Fruit fly (Drosophila melanogaster) whole organism, prepupa: Measurements from ENCODE around the gene CG32121.
A peak's percentile ranks its signal among the peaks of the same experiment; 100 is the strongest.

ENCODE experiments used
- Blimp-1 ChIP-seq: fragments of 200-800 bp; sonication (Bioruptor generic); optimal IDR thresholded peaks from 3 replicates; lab custom pipeline; 2017; ENCODE audit warnings: missing biosample characterization, missing genetic modification characterization, mild to moderate bottlenecking, moderate library complexity, missing genetic modification reagents
- CG10631 ChIP-seq: fragments of 200-800 bp; sonication (Bioruptor generic); optimal IDR thresholded peaks from 2 replicates; lab custom pipeline; 2016; ENCODE audit warnings: missing biosample characterization, missing genetic modification characterization
- CG10669 ChIP-seq: fragments of 200-800 bp; sonication (Bioruptor generic); optimal IDR thresholded peaks from 3 replicates; lab custom pipeline; 2018; ENCODE audit warnings: missing biosample characterization, mild to moderate bottlenecking, missing genetic modification characterization, moderate library complexity
- CG11762 ChIP-seq: fragments of 200-800 bp; sonication (Bioruptor generic); optimal IDR thresholded peaks from 3 replicates; lab custom pipeline; 2016; ENCODE audit warnings: missing biosample characterization, missing genetic modification characterization; ENCODE audit not compliant: insufficient read depth
- CG11902 ChIP-seq: fragments of 200-800 bp; sonication (Bioruptor generic); optimal IDR thresholded peaks from 3 replicates; lab custom pipeline; 2016; ENCODE audit warnings: missing biosample characterization, missing genetic modification characterization
- CG15336 ChIP-seq: fragments of 200-800 bp; sonication (Bioruptor generic); IDR thresholded peaks from 2 replicates; pipeline ENCODE4 v1.3.6; 2022; ENCODE audit warnings: missing biosample characterization, missing genetic modification characterization
- CG1621 ChIP-seq: fragments of 200-800 bp; sonication (Bioruptor generic); optimal IDR thresholded peaks from 3 replicates; lab custom pipeline; 2018; ENCODE audit warnings: missing biosample characterization, mild to moderate bottlenecking, missing genetic modification characterization
- CG16779 ChIP-seq: fragments of 200-800 bp; sonication (Bioruptor generic); optimal IDR thresholded peaks from 3 replicates; lab custom pipeline; 2017; ENCODE audit warnings: missing biosample characterization, mild to moderate bottlenecking, missing genetic modification characterization
- CG3032 ChIP-seq: fragments of 200-800 bp; optimal IDR thresholded peaks from 2 replicates; lab custom pipeline; 2019; ENCODE audit warnings: missing biosample characterization, mild to moderate bottlenecking, missing genetic modification characterization, moderate library complexity
- CG31627 ChIP-seq: fragments of 200-800 bp; sonication (Bioruptor generic); optimal IDR thresholded peaks from 3 replicates; lab custom pipeline; 2016; ENCODE audit warnings: missing biosample characterization, missing genetic modification characterization
- CG32006 ChIP-seq: fragments of 200-800 bp; sonication (Bioruptor generic); optimal IDR thresholded peaks from 3 replicates; lab custom pipeline; 2017; ENCODE audit warnings: missing biosample characterization, mild to moderate bottlenecking, missing genetic modification characterization
- CG34406 ChIP-seq: fragments of 200-800 bp; sonication (Bioruptor generic); optimal IDR thresholded peaks from 3 replicates; lab custom pipeline; 2016; ENCODE audit warnings: missing biosample characterization, missing genetic modification characterization
- CG3919 ChIP-seq: fragments of 200-800 bp; sonication (Bioruptor generic); optimal IDR thresholded peaks from 3 replicates; lab custom pipeline; 2016; ENCODE audit warnings: missing biosample characterization, missing genetic modification characterization
- CG4318 ChIP-seq: fragments of 200-800 bp; sonication (Bioruptor generic); optimal IDR thresholded peaks from 3 replicates; lab custom pipeline; 2017; ENCODE audit warnings: missing biosample characterization, mild to moderate bottlenecking, missing genetic modification characterization
- CG6163 ChIP-seq: fragments of 200-800 bp; sonication (Bioruptor generic); IDR thresholded peaks from 3 replicates; pipeline ENCODE4 v1.3.6; 2022; ENCODE audit warnings: missing biosample characterization, missing genetic modification characterization
- CG6276 ChIP-seq: fragments of 200-800 bp; sonication (Bioruptor generic); optimal IDR thresholded peaks from 2 replicates; lab custom pipeline; 2017; ENCODE audit warnings: missing biosample characterization, mild to moderate bottlenecking, missing genetic modification characterization
- CG6792 ChIP-seq: fragments of 200-800 bp; sonication (Bioruptor generic); optimal IDR thresholded peaks from 3 replicates; lab custom pipeline; 2016; ENCODE audit warnings: missing biosample characterization, missing genetic modification characterization
- CG6808 ChIP-seq: fragments of 200-800 bp; sonication (Bioruptor generic); optimal IDR thresholded peaks from 3 replicates; lab custom pipeline; 2017; ENCODE audit warnings: missing biosample characterization, missing genetic modification characterization, mild to moderate bottlenecking, moderate library complexity, missing genetic modification reagents
- CG6854 ChIP-seq: fragments of 200-800 bp; sonication (Bioruptor generic); optimal IDR thresholded peaks from 2 replicates; lab custom pipeline; 2017; ENCODE audit warnings: missing biosample characterization, mild to moderate bottlenecking, missing genetic modification characterization
- CG7368 ChIP-seq: fragments of 200-800 bp; sonication (Bioruptor generic); optimal IDR thresholded peaks from 3 replicates; lab custom pipeline; 2016; ENCODE audit warnings: missing biosample characterization, missing genetic modification characterization
- CG8119 ChIP-seq: fragments of 200-800 bp; sonication (Bioruptor generic); IDR thresholded peaks from 3 replicates; pipeline ENCODE4 v1.3.6; 2022; ENCODE audit warnings: missing biosample characterization, missing genetic modification characterization
- CG8319 ChIP-seq: fragments of 200-800 bp; sonication (Bioruptor generic); optimal IDR thresholded peaks from 3 replicates; lab custom pipeline; 2016; ENCODE audit warnings: missing biosample characterization, missing genetic modification characterization
- CG8632 ChIP-seq: fragments of 200-800 bp; sonication (Bioruptor generic); optimal IDR thresholded peaks from 3 replicates; lab custom pipeline; 2016; ENCODE audit warnings: missing biosample characterization, missing genetic modification characterization
- CG9139 ChIP-seq: fragments of 200-800 bp; sonication (Bioruptor generic); optimal IDR thresholded peaks from 3 replicates; lab custom pipeline; 2017; ENCODE audit warnings: missing biosample characterization, mild to moderate bottlenecking, missing genetic modification characterization
- Eip75B ChIP-seq: fragments of 200-800 bp; sonication (Bioruptor generic); optimal IDR thresholded peaks from 3 replicates; lab custom pipeline; 2016; ENCODE audit warnings: missing biosample characterization, missing genetic modification characterization
- Eip78C ChIP-seq: fragments of 200-800 bp; sonication (Bioruptor generic); peaks from one replicate; lab custom pipeline; 2016; ENCODE audit warnings: missing biosample characterization, missing genetic modification characterization
- Eip93F ChIP-seq: fragments of 200-800 bp; sonication (Bioruptor generic); optimal IDR thresholded peaks from 2 replicates; lab custom pipeline; 2016; ENCODE audit warnings: missing biosample characterization, mild to moderate bottlenecking, missing genetic modification characterization
- Ets96B ChIP-seq: fragments of 200-800 bp; optimal IDR thresholded peaks from 2 replicates; lab custom pipeline; 2019; ENCODE audit warnings: missing biosample characterization, mild to moderate bottlenecking, missing genetic modification characterization, moderate library complexity
- Gug ChIP-seq: fragments of 200-800 bp; sonication (Bioruptor generic); IDR thresholded peaks from 2 replicates; pipeline ENCODE4 v1.3.6; 2022; ENCODE audit warnings: missing biosample characterization, missing genetic modification characterization
- Hr38 ChIP-seq: sonication (Bioruptor generic); optimal IDR thresholded peaks from 2 replicates; lab custom pipeline; 2016; ENCODE audit warnings: missing biosample characterization, missing genetic modification characterization
- Hr39 ChIP-seq: fragments of 200-800 bp; sonication (Bioruptor generic); optimal IDR thresholded peaks from 2 replicates; lab custom pipeline; 2016; ENCODE audit warnings: missing biosample characterization, missing genetic modification characterization
- Hr4 ChIP-seq: fragments of 200-800 bp; sonication (Bioruptor generic); optimal IDR thresholded peaks from 3 replicates; lab custom pipeline; 2016; ENCODE audit warnings: missing biosample characterization, missing genetic modification characterization
- Lpt ChIP-seq: fragments of 200-800 bp; sonication (Bioruptor generic); optimal IDR thresholded peaks from 3 replicates; lab custom pipeline; 2016; ENCODE audit warnings: missing biosample characterization, missing genetic modification characterization
- Met ChIP-seq: fragments of 200-800 bp; sonication (Bioruptor generic); optimal IDR thresholded peaks from 3 replicates; lab custom pipeline; 2016; ENCODE audit warnings: missing biosample characterization, missing genetic modification characterization
- OdsH ChIP-seq: fragments of 200-800 bp; sonication (Bioruptor generic); optimal IDR thresholded peaks from 3 replicates; lab custom pipeline; 2016; ENCODE audit warnings: missing biosample characterization, missing genetic modification characterization
- Smox ChIP-seq: fragments of 200-800 bp; sonication (Bioruptor generic); optimal IDR thresholded peaks from 3 replicates; lab custom pipeline; 2016; ENCODE audit warnings: missing biosample characterization, missing genetic modification characterization
- Sox102F ChIP-seq: fragments of 200-800 bp; sonication (Bioruptor generic); optimal IDR thresholded peaks from 2 replicates; lab custom pipeline; 2016; ENCODE audit warnings: missing biosample characterization, mild to moderate bottlenecking, missing genetic modification characterization
- Sox14 ChIP-seq: fragments of 200-800 bp; sonication (Bioruptor generic); optimal IDR thresholded peaks from 3 replicates; lab custom pipeline; 2016; ENCODE audit warnings: missing biosample characterization, missing genetic modification characterization
- Sox15 ChIP-seq: fragments of 200-800 bp; sonication (Bioruptor generic); optimal IDR thresholded peaks from 3 replicates; lab custom pipeline; 2016; ENCODE audit warnings: missing biosample characterization, missing genetic modification characterization
- achi ChIP-seq: fragments of 200-800 bp; sonication (Bioruptor generic); optimal IDR thresholded peaks from 3 replicates; lab custom pipeline; 2016; ENCODE audit warnings: missing biosample characterization, missing genetic modification characterization
- acj6 ChIP-seq: fragments of 200-800 bp; sonication (Bioruptor generic); optimal IDR thresholded peaks from 3 replicates; lab custom pipeline; 2016; ENCODE audit warnings: missing biosample characterization, missing genetic modification characterization
- dsx ChIP-seq: fragments of 200-800 bp; optimal IDR thresholded peaks from 3 replicates; lab custom pipeline; 2019; ENCODE audit warnings: missing biosample characterization, mild to moderate bottlenecking, missing genetic modification characterization, moderate library complexity; ENCODE audit not compliant: poor library complexity, severe bottlenecking
- esn ChIP-seq: fragments of 200-800 bp; sonication (Bioruptor generic); optimal IDR thresholded peaks from 2 replicates; lab custom pipeline; 2016; ENCODE audit warnings: missing biosample characterization, mild to moderate bottlenecking, missing genetic modification characterization, moderate library complexity
- fd59A ChIP-seq: fragments of 200-800 bp; sonication (Bioruptor generic); optimal IDR thresholded peaks from 2 replicates; lab custom pipeline; 2017; ENCODE audit warnings: missing biosample characterization, mild to moderate bottlenecking, missing genetic modification characterization, missing genetic modification reagents
- fkh ChIP-seq: fragments of 200-800 bp; sonication (Bioruptor generic); optimal IDR thresholded peaks from 3 replicates; lab custom pipeline; 2017; ENCODE audit warnings: missing biosample characterization, mild to moderate bottlenecking, missing genetic modification characterization, moderate library complexity
- net ChIP-seq: fragments of 200-800 bp; sonication (Bioruptor generic); optimal IDR thresholded peaks from 3 replicates; lab custom pipeline; 2016; ENCODE audit warnings: missing biosample characterization, missing genetic modification characterization
- salr ChIP-seq, 2 experiments: fragments of 200-800 bp; sonication (Bioruptor generic); optimal IDR thresholded peaks; 3 replicates each; lab custom pipeline; 2016 to 2018; ENCODE audit warnings: missing biosample characterization in 2 of 2, missing genetic modification characterization in 2 of 2, mild to moderate bottlenecking in 1 of 2
- spab ChIP-seq: fragments of 200-800 bp; sonication (Bioruptor generic); optimal IDR thresholded peaks from 2 replicates; lab custom pipeline; 2017; ENCODE audit warnings: missing biosample characterization, mild to moderate bottlenecking, missing genetic modification characterization, missing genetic modification reagents
- ss ChIP-seq, 2 experiments: fragments of 200-800 bp; sonication (Bioruptor generic); optimal IDR thresholded peaks; 2 replicates in 1 of 2; 3 replicates in 1 of 2; lab custom pipeline; 2017 to 2018; ENCODE audit warnings: mild to moderate bottlenecking in 2 of 2, missing biosample characterization in 2 of 2, missing genetic modification characterization in 2 of 2, moderate library complexity in 1 of 2
- svp ChIP-seq: fragments of 200-800 bp; sonication (Bioruptor generic); peaks from one replicate; lab custom pipeline; 2016; ENCODE audit warnings: missing biosample characterization, missing genetic modification characterization
- topi ChIP-seq: fragments of 200-800 bp; sonication (Bioruptor generic); optimal IDR thresholded peaks from 3 replicates; lab custom pipeline; 2016; ENCODE audit warnings: missing biosample characterization, missing genetic modification characterization
- vri ChIP-seq: fragments of 200-800 bp; sonication (Bioruptor generic); optimal IDR thresholded peaks from 3 replicates; lab custom pipeline; 2016; ENCODE audit warnings: missing biosample characterization, mild to moderate bottlenecking, missing genetic modification characterization

CG32121 gene

DNA sequence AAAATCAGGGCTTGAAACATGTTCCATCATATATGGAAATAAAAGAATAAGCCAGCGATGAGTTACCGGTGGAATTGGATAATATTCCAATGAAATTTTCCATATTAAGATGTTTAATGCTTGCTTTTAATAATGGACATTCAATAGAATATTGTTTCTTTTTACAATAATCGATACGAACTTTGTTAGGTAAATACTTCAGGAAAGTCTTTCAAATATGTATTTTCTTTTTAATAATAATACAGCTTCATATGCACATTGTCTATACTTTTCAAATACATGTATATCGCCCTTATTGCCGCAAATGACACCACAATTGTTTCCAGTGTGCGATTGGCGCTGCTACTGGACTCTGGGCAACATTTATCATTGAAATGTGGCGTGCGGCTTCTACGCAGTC lies 15.3 kb downstream of the CG32121 start:
- TF ChIP-seq spab (GFP tag; lab: Kevin White, UChicago), result peak; percentile 59
- peak; percentile 22 for TF ChIP-seq dsx (GFP tag; lab: Kevin White, UChicago)
- TF ChIP-seq fkh (GFP tag; lab: Kevin White, UChicago), result no peak
- peak; percentile 68 for TF ChIP-seq CG3919 (GFP tag; lab: Kevin White, UChicago)
- peak; percentile 56 for TF ChIP-seq CG10631 (GFP tag; lab: Kevin White, UChicago)
- peak; percentile 49 for TF ChIP-seq CG32006 (GFP tag; lab: Kevin White, UChicago)
- TF ChIP-seq Sox102F, result peak; percentile 21
- TF ChIP-seq CG6808 (GFP tag; lab: Kevin White, UChicago), result peak; percentile 62
- TF ChIP-seq CG7368 (GFP tag; lab: Kevin White, UChicago), result no peak
- TF ChIP-seq CG3032 (tag; lab: Kevin White, UChicago), result peak; percentile 58
- TF ChIP-seq Hr39 (GFP tag; lab: Kevin White, UChicago), result peak; percentile 42
- TF ChIP-seq CG4318 (GFP tag; lab: Kevin White, UChicago), result no peak
- TF ChIP-seq CG6163, result 0 out of 3 replicates have a peak, but pooled peaks have one; percentile 43
- peak; percentile 50 for TF ChIP-seq achi
- no peak for TF ChIP-seq CG8119 (GFP tag; lab: Robert Waterston, UW)
- peak; percentile 36 for TF ChIP-seq CG8319 (GFP tag; lab: Kevin White, UChicago)
- no peak for TF ChIP-seq CG6276 (GFP tag; lab: Kevin White, UChicago)
- peak; percentile 36 for TF ChIP-seq topi
- TF ChIP-seq CG31627 (GFP tag; lab: Kevin White, UChicago), result peak; percentile 29
- TF ChIP-seq CG9139 (GFP tag; lab: Kevin White, UChicago), result peak; percentile 3
- peak; percentile 46 for TF ChIP-seq acj6
- TF ChIP-seq Eip78C (GFP tag; lab: Kevin White, UChicago), result peak; percentile 84
- no peak for TF ChIP-seq CG15336 (GFP tag; lab: Robert Waterston, UW)
- peak; percentile 73 for TF ChIP-seq esn (GFP tag; lab: Kevin White, UChicago)
- no peak for TF ChIP-seq CG16779 (tag; lab: Kevin White, UChicago)
- no peak for TF ChIP-seq Hr38
- TF ChIP-seq Sox15 (GFP tag; lab: Kevin White, UChicago), result peak; percentile 42
- no peak for TF ChIP-seq Blimp-1 (GFP tag; lab: Kevin White, UChicago)
- TF ChIP-seq Met (GFP tag; lab: Kevin White, UChicago), result peak; percentile 50
- TF ChIP-seq Smox (GFP tag; lab: Kevin White, UChicago), result peak; percentile 35
- TF ChIP-seq Eip75B (GFP tag; lab: Kevin White, UChicago), result peak; percentile 54
- TF ChIP-seq CG11902 (GFP tag; lab: Kevin White, UChicago), result peak; percentile 17
- peak; percentile 34 for TF ChIP-seq Hr4 (GFP tag; lab: Kevin White, UChicago)
- TF ChIP-seq salr (GFP tag; optimal IDR thresholded peaks at IDR 0.05; lab: Kevin White, UChicago), result peak in 1 of 2 experiments; percentile 57
- peak; percentile 2 for TF ChIP-seq CG1621 (tag; lab: Kevin White, UChicago)
- peak; percentile 41 for TF ChIP-seq fd59A
- peak; percentile 49 for TF ChIP-seq Sox14 (GFP tag; lab: Kevin White, UChicago)
- peak; percentile 54 for TF ChIP-seq CG34406 (GFP tag; lab: Kevin White, UChicago)
- peak; percentile 57 for TF ChIP-seq CG10669 (GFP tag; lab: Kevin White, UChicago)
- peak; percentile 43 for TF ChIP-seq Ets96B (tag; lab: Kevin White, UChicago)
- no peak for TF ChIP-seq vri
- TF ChIP-seq CG11762 (GFP tag; lab: Kevin White, UChicago), result peak; percentile 25
- TF ChIP-seq Gug (GFP tag; lab: Robert Waterston, UW), result no peak
- peak; percentile 34 to 42 for TF ChIP-seq ss (GFP tag; optimal IDR thresholded peaks at IDR 0.05; lab: Kevin White, UChicago)
- peak; percentile 52 for TF ChIP-seq CG6792 (GFP tag; lab: Kevin White, UChicago)
- TF ChIP-seq Eip93F (GFP tag; lab: Kevin White, UChicago), result no peak
- peak; percentile 58 for TF ChIP-seq net (GFP tag; lab: Kevin White, UChicago)
- no peak for TF ChIP-seq CG6854 (GFP tag; lab: Kevin White, UChicago)
- TF ChIP-seq svp (GFP tag; lab: Kevin White, UChicago), result peak; percentile 77
- no peak for TF ChIP-seq Lpt (GFP tag; lab: Kevin White, UChicago)
- peak; percentile 51 for TF ChIP-seq OdsH
- peak; percentile 48 for TF ChIP-seq CG8632
